Fruit fly (Drosophila melanogaster): ENCODE measurements around the gene CG16984.

The CG16984 gene

dm6 chr3L:2548932-2549331 lies 46.6 kb upstream of the CG16984 start (continued):
- TF ChIP-seq CG10631 (GFP tag; optimal IDR thresholded peaks at IDR 0.05) (peak; percentile 47), CG6163 (GFP tag; IDR thresholded peaks at IDR 0.05) (peak; percentile 61; the same call in 2 of the 3 replicates), ss (GFP tag; optimal IDR thresholded peaks at IDR 0.05) (peak; percentile 34 to 61), fkh (GFP tag; optimal IDR thresholded peaks at IDR 0.05) (no peak), fd59A (GFP tag; optimal IDR thresholded peaks at IDR 0.05) (no peak), CG10669 (GFP tag; optimal IDR thresholded peaks at IDR 0.05) (peak; percentile 69), CG11294 (GFP tag; IDR thresholded peaks at IDR 0.05) (no peak), achi (GFP tag; optimal IDR thresholded peaks at IDR 0.05) (peak; percentile 4), dsx (GFP tag; optimal IDR thresholded peaks at IDR 0.05; ENCODE audit: poor library complexity, severe bottlenecking) (peak; percentile 25), CG11762 (GFP tag; optimal IDR thresholded peaks at IDR 0.05; ENCODE audit: insufficient read depth) (peak; percentile 58), Hr4 (GFP tag; optimal IDR thresholded peaks at IDR 0.05) (peak; percentile 24), CG6792 (GFP tag; optimal IDR thresholded peaks at IDR 0.05) (peak; percentile 25), Eip75B (GFP tag; optimal IDR thresholded peaks at IDR 0.05) (peak; percentile 17), eg (GFP tag; IDR thresholded peaks at IDR 0.05) (0 out of 3 replicates have a peak, but pooled peaks have one; percentile 37), fd85E (GFP tag; optimal IDR thresholded peaks at IDR 0.05) (no peak), CG16779 (tag; optimal IDR thresholded peaks at IDR 0.05) (no peak), CG31627 (GFP tag; optimal IDR thresholded peaks at IDR 0.05) (peak; percentile 34)

dm6 chr3L:2551137-2551676 lies 44.4 kb upstream of the CG16984 start:
- TF ChIP-seq dac (GFP tag; optimal IDR thresholded peaks at IDR 0.05) (no peak), CG11762 (GFP tag; optimal IDR thresholded peaks at IDR 0.05; ENCODE audit: insufficient read depth) (no peak)

- TF ChIP-seq Sox14 (GFP tag; optimal IDR thresholded peaks at IDR 0.05) (peak; percentile 98), Hr39 (GFP tag; optimal IDR thresholded peaks at IDR 0.05) (peak; percentile 95), Hr4 (GFP tag; optimal IDR thresholded peaks at IDR 0.05) (peak; percentile 79), Eip75B (GFP tag; optimal IDR thresholded peaks at IDR 0.05) (peak; percentile 93), ss (GFP tag; optimal IDR thresholded peaks at IDR 0.05) (peak; percentile 86 to 96), CG8119 (GFP tag; IDR thresholded peaks at IDR 0.05) (peak; percentile 67), esn (GFP tag; optimal IDR thresholded peaks at IDR 0.05) (peak; percentile 96), CG16779 (tag; optimal IDR thresholded peaks at IDR 0.05) (peak; percentile 90), acj6 (GFP tag; optimal IDR thresholded peaks at IDR 0.05) (peak; percentile 92), CG11762 (GFP tag; optimal IDR thresholded peaks at IDR 0.05; ENCODE audit: insufficient read depth) (peak; percentile 82), CG11902 (GFP tag; optimal IDR thresholded peaks at IDR 0.05) (peak; percentile 92), CG8632 (GFP tag; optimal IDR thresholded peaks at IDR 0.05) (peak; percentile 97), CG10631 (GFP tag; optimal IDR thresholded peaks at IDR 0.05) (peak; percentile 94), CG7368 (GFP tag; optimal IDR thresholded peaks at IDR 0.05) (peak; percentile 93), net (GFP tag; optimal IDR thresholded peaks at IDR 0.05) (peak; percentile 94), Ets96B (tag; optimal IDR thresholded peaks at IDR 0.05) (peak; percentile 97), spab (GFP tag; optimal IDR thresholded peaks at IDR 0.05) (peak; percentile 91), lz (GFP tag; optimal IDR thresholded peaks at IDR 0.05) (peak; percentile 95), vri (GFP tag; optimal IDR thresholded peaks at IDR 0.05) (peak; percentile 77), CG11294 (GFP tag; IDR thresholded peaks at IDR 0.05) (peak; percentile 19; the same call in 1 of the 2 replicates), CG31627 (GFP tag; optimal IDR thresholded peaks at IDR 0.05) (peak; percentile 95), CG32006 (GFP tag; optimal IDR thresholded peaks at IDR 0.05) (peak; percentile 74), fd59A (GFP tag; optimal IDR thresholded peaks at IDR 0.05) (peak; percentile 90), CG9139 (GFP tag; optimal IDR thresholded peaks at IDR 0.05) (peak; percentile 93), svp (GFP tag) (peak; percentile 97), CG6792 (GFP tag; optimal IDR thresholded peaks at IDR 0.05) (peak; percentile 94), Eip78C (GFP tag) (peak; percentile 99), salr (GFP tag; optimal IDR thresholded peaks at IDR 0.05) (peak; percentile 81 to 93), cyc (GFP tag; optimal IDR thresholded peaks at IDR 0.05) (peak; percentile 94), CG8319 (GFP tag; optimal IDR thresholded peaks at IDR 0.05) (peak; percentile 91), CG6276 (GFP tag; optimal IDR thresholded peaks at IDR 0.05) (peak; percentile 71), Smox (GFP tag; optimal IDR thresholded peaks at IDR 0.05) (peak; percentile 94), Eip93F (GFP tag; optimal IDR thresholded peaks at IDR 0.05) (peak; percentile 91), Sox102F (GFP tag; optimal IDR thresholded peaks at IDR 0.05) (peak; percentile 96), dac (GFP tag; optimal IDR thresholded peaks at IDR 0.05) (no peak), Ets21C (GFP tag; optimal IDR thresholded peaks at IDR 0.05) (peak; percentile 88), achi (GFP tag; optimal IDR thresholded peaks at IDR 0.05) (peak; percentile 90)
Observed at dm6 chr3L:2552116-2552843, 43.3 kb upstream of the CG16984 start.

Measured in whole organism, prepupa.